Fruit fly (Drosophila melanogaster): Measurements from ENCODE around the gene CG42526.

The CG42526 gene

DNA sequence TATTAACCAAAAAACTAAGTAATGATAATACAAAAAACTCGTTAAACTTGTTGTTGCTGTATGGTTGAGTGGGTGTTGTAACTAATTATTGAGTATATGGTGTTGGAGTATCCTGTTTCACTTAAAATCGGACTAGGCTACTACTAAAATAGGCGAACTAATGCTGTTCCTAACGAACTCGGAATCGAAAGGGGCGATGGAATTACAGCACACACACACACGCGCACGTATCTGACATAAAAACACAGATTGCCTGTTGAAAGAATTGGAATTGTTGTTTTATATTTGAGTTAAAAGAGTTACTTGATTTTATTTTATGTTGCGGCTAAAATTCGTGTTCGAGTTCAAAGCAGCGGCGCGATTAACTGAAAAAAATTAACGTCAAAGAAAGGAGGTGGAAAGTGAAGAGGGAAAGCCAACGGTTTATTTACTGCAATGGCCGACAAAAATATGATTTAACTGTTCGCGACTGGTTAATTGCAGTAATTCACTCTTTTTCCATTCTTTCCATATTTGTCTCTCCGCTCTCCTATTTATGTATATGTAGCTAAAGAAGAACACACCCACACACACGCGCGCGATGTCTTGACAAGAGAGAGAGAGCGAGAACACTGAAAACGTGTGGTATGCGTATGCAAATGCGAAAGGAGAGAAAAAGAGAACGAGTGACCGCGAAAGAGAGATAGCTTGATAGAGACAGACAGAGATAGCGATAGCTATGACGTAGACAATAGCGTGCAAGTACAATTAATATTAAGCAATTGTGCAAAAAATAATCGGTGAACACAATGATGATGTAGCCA, 33.6 kb downstream of the CG42526 start (continued):
- TF ChIP-seq Med (GFP tag) (peak; percentile 48), CG17385 (GFP tag; optimal IDR thresholded peaks at IDR 0.05) (peak; percentile 11), sr (GFP tag; IDR thresholded peaks at IDR 0.05) (peak; percentile 57; the same call in 1 of the 3 replicates)

DNA sequence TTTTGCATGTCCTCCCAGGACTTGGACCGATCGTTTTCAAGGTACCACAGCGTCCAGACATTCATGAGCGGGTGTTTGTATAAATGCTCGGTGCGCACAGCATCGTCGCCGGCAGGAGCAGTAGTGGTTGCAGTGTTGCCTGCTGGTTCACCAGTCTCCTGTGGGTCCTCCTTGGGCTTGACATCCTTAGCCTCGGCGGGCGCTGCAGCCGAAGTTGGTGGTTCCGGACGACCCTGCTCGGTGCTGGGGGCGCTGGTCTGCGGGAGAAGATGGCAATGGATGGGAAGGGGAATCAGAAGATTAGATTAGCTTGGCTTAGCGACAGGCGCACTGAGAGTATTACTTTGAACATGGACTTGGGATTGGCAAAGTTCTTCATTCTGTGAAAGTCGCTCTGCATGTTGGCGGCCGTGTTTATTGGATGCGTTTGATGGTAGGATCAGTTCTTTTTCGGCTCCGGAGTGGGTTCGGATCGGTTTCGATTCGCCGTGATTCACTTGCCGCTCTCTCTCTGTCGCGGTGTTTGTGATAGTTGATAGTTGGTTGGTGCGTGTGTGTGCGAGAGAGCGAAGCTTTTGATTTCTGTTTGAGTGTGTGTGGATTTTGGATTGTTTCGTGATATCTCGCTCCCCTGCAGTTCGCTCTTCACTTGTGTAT, 34.4 kb downstream of the CG42526 start:
- TF ChIP-seq cas (GFP tag; IDR thresholded peaks at IDR 0.05) (no peak), cwo (GFP tag; optimal IDR thresholded peaks at IDR 0.05) (no peak), Trl (optimal IDR thresholded peaks at IDR 0.05) (peak; percentile 55 to 74), Trl (GFP tag; optimal IDR thresholded peaks at IDR 0.05) (no peak), CG15514 (GFP tag; optimal IDR thresholded peaks at IDR 0.05) (peak; percentile 60), CG3281 (GFP tag; optimal IDR thresholded peaks at IDR 0.05) (no peak), bab2 (GFP tag; optimal IDR thresholded peaks at IDR 0.05) (no peak), kay (GFP tag; optimal IDR thresholded peaks at IDR 0.05) (peak; percentile 26), chinmo (GFP tag; IDR thresholded peaks at IDR 0.05; ENCODE audit: partially characterized antibody) (peak; percentile 67; the same call in 2 of the 4 replicates), CG1832 (GFP tag; optimal IDR thresholded peaks at IDR 0.05) (peak; percentile 3), CHES-1-like (GFP tag; optimal IDR thresholded peaks at IDR 0.05) (peak; percentile 20), CG15269 (tag; optimal IDR thresholded peaks at IDR 0.05) (no peak), emc (GFP tag; optimal IDR thresholded peaks at IDR 0.05) (no peak), sr (GFP tag; IDR thresholded peaks at IDR 0.05) (0 out of 3 replicates have a peak, but pooled peaks have one; percentile 17), Mrtf (GFP tag; IDR thresholded peaks at IDR 0.05) (no peak), CG14050 (GFP tag; IDR thresholded peaks at IDR 0.05) (peak; percentile 74; the same call in 2 of the 3 replicates), ap (GFP tag; IDR thresholded peaks at IDR 0.05) (no peak), cg (GFP tag; optimal IDR thresholded peaks at IDR 0.05) (peak; percentile 84), sens (GFP tag) (peak; percentile 71), Med (GFP tag) (peak; percentile 71)

DNA sequence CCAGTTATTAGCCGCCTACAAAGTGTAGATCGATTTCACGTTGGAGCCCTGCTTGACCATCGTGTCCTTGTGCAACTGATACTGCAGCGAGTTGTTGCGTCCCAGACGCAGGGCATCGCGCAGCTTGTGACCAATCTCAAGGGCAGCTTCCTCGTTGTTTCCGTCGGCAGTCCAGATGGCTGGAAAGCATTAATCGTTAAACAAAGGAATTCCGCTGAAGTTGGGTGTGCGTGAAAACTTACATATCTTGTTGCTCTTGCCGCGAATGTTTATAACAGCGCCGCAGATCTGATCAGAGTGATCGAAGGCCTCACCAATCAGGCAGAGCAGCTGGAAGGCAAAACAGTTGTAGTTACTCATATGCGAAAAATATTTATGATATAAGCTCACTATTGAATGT, 35.3 kb downstream of the CG42526 start:
- TF ChIP-seq Lpt (GFP tag; optimal IDR thresholded peaks at IDR 0.05): no peak
- 0 out of 2 replicates have a peak, but pooled peaks have one; percentile 9 for TF ChIP-seq bbx (GFP tag; IDR thresholded peaks at IDR 0.05; ENCODE audit: partially characterized antibody)
- 0 out of 2 replicates have a peak, but pooled peaks have one; percentile 30 for TF ChIP-seq Atf6 (GFP tag; IDR thresholded peaks at IDR 0.05)

DNA sequence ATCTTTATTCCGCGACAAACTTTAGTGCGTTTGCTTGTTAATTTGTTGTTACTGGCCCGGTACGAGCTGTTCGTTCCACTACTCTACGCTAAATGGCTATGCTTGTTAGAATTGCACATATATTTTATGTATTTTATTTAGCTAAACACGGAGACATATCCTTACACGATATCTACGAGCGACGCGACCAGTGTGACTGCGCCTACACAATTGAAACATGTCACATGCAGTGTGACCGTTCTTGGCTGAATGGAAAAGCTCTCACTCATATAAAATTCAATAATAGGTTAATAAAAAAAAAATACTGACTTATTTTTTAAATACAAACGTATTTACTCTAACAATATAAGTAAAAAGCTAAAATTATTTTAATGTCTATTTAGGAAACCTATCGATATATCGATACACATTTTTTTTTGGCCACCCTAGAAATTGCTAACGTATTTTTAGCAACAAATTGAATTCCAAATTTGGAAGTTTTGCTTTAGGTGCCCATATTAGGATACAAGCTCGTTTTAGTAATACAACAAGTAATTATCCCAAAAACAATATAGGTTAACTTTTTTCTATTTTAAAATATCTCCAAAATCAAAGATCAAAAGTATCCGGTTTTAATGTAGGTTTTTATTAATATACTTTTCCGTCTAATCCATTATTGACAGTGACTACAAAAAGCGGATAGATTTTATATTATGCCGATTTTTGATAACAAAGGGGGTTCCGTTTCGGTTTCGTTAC, 36.0 kb downstream of the CG42526 start, which contains the start of gene CG4080:
CG4080 (minus strand) TSS at position 215 of the 738 bp plus-strand sequence.
- TF ChIP-seq CG12942 (GFP tag; optimal IDR thresholded peaks at IDR 0.05): no peak
- TF ChIP-seq Antp (GFP tag; optimal IDR thresholded peaks at IDR 0.05): no peak
- TF ChIP-seq crp (GFP tag; optimal IDR thresholded peaks at IDR 0.05): peak in 1 of 2 experiments; percentile 4
- peak; percentile 23 for TF ChIP-seq Nf-YB (GFP tag; optimal IDR thresholded peaks at IDR 0.05)
- no peak for TF ChIP-seq CG5245 (GFP tag; optimal IDR thresholded peaks at IDR 0.05)
- TF ChIP-seq CG4617 (GFP tag; optimal IDR thresholded peaks at IDR 0.05; ENCODE audit: borderline replicate concordance): peak; percentile 56
- TF ChIP-seq CG14965 (GFP tag; optimal IDR thresholded peaks at IDR 0.05; ENCODE audit: borderline replicate concordance): no peak
- TF ChIP-seq NC2β (GFP tag; optimal IDR thresholded peaks at IDR 0.05): peak; percentile 5
- TF ChIP-seq NfI (GFP tag; optimal IDR thresholded peaks at IDR 0.05): peak; percentile 23
- no peak for TF ChIP-seq CG6254 (GFP tag; optimal IDR thresholded peaks at IDR 0.05)
- TF ChIP-seq Xbp1 (GFP tag; optimal IDR thresholded peaks at IDR 0.05): peak; percentile 19
- TF ChIP-seq bbx (GFP tag; IDR thresholded peaks at IDR 0.05; ENCODE audit: partially characterized antibody): peak; percentile 72
- TF ChIP-seq CG33557 (GFP tag; optimal IDR thresholded peaks at IDR 0.05): peak; percentile 34
- TF ChIP-seq CG8290 (GFP tag; optimal IDR thresholded peaks at IDR 0.05): peak; percentile 22
- peak; percentile 32 to 36 for TF ChIP-seq CG8290 (tag; optimal IDR thresholded peaks at IDR 0.05)
- no peak for TF ChIP-seq toy (GFP tag; IDR thresholded peaks at IDR 0.05)
- peak; percentile 1 for TF ChIP-seq CG13894 (tag; optimal IDR thresholded peaks at IDR 0.05)
- TF ChIP-seq NK7.1 (GFP tag; optimal IDR thresholded peaks at IDR 0.05): no peak
- TF ChIP-seq Sox100B (GFP tag; optimal IDR thresholded peaks at IDR 0.05): no peak
- TF ChIP-seq Rfx (GFP tag; IDR thresholded peaks at IDR 0.05): no peak
